Worm (Caenorhabditis elegans): ENCODE data around the gene lro-1.

The lro-1 gene

DNA sequence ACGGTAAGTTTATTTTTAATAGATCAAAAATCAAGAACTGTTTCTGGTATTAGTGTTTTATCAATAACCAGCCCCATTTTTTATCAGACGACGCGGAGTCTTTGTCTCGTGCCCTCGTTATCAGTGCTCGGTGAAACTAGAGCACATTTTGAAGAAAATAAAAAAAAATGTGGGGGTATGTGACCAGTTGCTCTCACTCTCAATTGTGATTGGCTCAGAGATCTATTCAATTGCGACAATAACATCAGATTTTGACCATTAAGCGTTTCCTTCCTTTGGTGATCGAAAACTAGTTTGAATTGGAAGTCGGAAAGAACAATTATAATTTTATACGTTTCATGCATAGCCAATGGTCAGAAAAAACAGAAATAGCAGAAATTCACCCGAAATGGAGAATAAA lies 15.5 kb upstream of the lro-1 start:
- TF ChIP-seq ceh-83 (GFP tag; optimal IDR thresholded peaks at IDR 0.05) (no peak), sem-2 (GFP tag; optimal IDR thresholded peaks at IDR 0.05) (no peak), bed-3 (GFP tag; optimal IDR thresholded peaks at IDR 0.05) (no peak), drap-1 (GFP tag; optimal IDR thresholded peaks at IDR 0.05) (no peak), lsy-2 (tag; optimal IDR thresholded peaks at IDR 0.05) (no peak), sptf-1 (tag; optimal IDR thresholded peaks at IDR 0.05) (no peak), nhr-28 (tag; optimal IDR thresholded peaks at IDR 0.05) (no peak), ceh-43 (GFP tag; optimal IDR thresholded peaks at IDR 0.05) (no peak), hlh-1 (tag; optimal IDR thresholded peaks at IDR 0.05) (no peak), nhr-12 (tag; optimal IDR thresholded peaks at IDR 0.05) (no peak), ces-1 (GFP tag; optimal IDR thresholded peaks at IDR 0.05) (no peak), elt-1 (tag; optimal IDR thresholded peaks at IDR 0.05; ENCODE audit: borderline replicate concordance, insufficient read depth) (no peak), nhr-76 (tag; optimal IDR thresholded peaks at IDR 0.05) (no peak), mep-1 (tag; optimal IDR thresholded peaks at IDR 0.05) (no peak), cnd-1 (tag; optimal IDR thresholded peaks at IDR 0.05) (no peak)

DNA sequence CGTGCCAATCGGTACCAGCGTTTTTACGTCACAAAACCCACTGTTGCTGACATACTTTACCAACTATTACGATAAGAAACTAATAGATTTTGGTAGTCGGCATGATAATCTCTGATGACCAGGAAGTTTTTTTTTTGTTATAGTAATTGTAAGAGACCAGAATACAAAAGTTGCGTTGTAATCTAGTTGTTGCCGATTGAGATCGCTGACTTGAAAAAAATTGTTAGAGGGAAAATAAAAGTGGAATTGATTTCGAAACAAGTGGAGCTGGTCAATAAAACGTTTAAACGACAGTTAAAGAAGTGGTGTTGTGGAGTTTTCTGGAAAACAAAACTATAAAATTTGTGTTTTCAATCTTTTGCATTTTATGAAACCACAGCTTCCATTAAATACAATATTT lies 14.9 kb upstream of the lro-1 start:
- TF ChIP-seq mls-2 (tag; optimal IDR thresholded peaks at IDR 0.05) (no peak), blmp-1 (tag; optimal IDR thresholded peaks at IDR 0.05) (no peak), ces-1 (GFP tag; optimal IDR thresholded peaks at IDR 0.05) (no peak), unc-39 (tag; optimal IDR thresholded peaks at IDR 0.05) (no peak), pha-4 (tag; optimal IDR thresholded peaks at IDR 0.05) (no peak), lin-13 (tag; optimal IDR thresholded peaks at IDR 0.05) (no peak), ham-2 (GFP tag; optimal IDR thresholded peaks at IDR 0.05) (no peak), snpc-4 (tag; optimal IDR thresholded peaks at IDR 0.05) (no peak), mep-1 (tag; optimal IDR thresholded peaks at IDR 0.05) (no peak), nhr-28 (tag; optimal IDR thresholded peaks at IDR 0.05) (no peak), lin-32 (GFP tag; optimal IDR thresholded peaks at IDR 0.05) (no peak), ztf-11 (tag; optimal IDR thresholded peaks at IDR 0.05) (no peak), sem-2 (GFP tag; optimal IDR thresholded peaks at IDR 0.05) (no peak), lsy-2 (tag; optimal IDR thresholded peaks at IDR 0.05) (no peak), M03D4.4 (tag; optimal IDR thresholded peaks at IDR 0.05) (no peak), mab-5 (tag; optimal IDR thresholded peaks at IDR 0.05) (no peak), nhr-237 (tag; optimal IDR thresholded peaks at IDR 0.05) (no peak)

DNA sequence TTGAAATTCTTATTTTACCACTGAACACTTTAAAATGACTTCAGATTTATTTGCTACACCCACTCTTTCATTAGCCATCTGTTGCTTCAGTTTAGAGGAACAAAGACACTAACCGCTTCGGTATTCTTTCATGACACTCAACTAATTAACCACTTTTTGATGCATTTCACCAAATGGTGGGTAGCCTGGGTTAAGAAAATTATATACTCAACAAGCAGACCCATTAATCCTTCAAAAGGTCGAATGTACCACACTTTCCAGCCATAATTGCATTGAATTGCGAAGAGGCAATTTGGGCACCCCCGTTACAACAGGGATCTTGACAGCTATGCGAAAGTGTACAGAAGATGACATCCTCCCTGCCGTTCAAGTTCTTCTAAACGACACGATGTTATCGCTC lies 13.5 kb upstream of the lro-1 start:
- no peak for TF ChIP-seq blmp-1 (tag; optimal IDR thresholded peaks at IDR 0.05)
- no peak for TF ChIP-seq bed-3 (GFP tag; optimal IDR thresholded peaks at IDR 0.05)
- peak; percentile 53 for TF ChIP-seq ces-1 (GFP tag; optimal IDR thresholded peaks at IDR 0.05)
- TF ChIP-seq sptf-1 (tag; optimal IDR thresholded peaks at IDR 0.05) = peak; percentile 12
- TF ChIP-seq unc-62 (GFP tag; optimal IDR thresholded peaks at IDR 0.05) = no peak
- no peak for TF ChIP-seq zip-8 (tag; optimal IDR thresholded peaks at IDR 0.05)
- peak; percentile 61 for TF ChIP-seq lin-32 (GFP tag; optimal IDR thresholded peaks at IDR 0.05)
- peak; percentile 67 for TF ChIP-seq cnd-1 (tag; optimal IDR thresholded peaks at IDR 0.05)
- TF ChIP-seq ceh-43 (GFP tag; optimal IDR thresholded peaks at IDR 0.05) = peak; percentile 62
- TF ChIP-seq nhr-12 (tag; optimal IDR thresholded peaks at IDR 0.05) = no peak
- TF ChIP-seq nhr-76 (tag; optimal IDR thresholded peaks at IDR 0.05) = no peak
- no peak for TF ChIP-seq sem-2 (GFP tag; optimal IDR thresholded peaks at IDR 0.05)
- TF ChIP-seq elt-1 (tag; optimal IDR thresholded peaks at IDR 0.05; ENCODE audit: borderline replicate concordance, insufficient read depth) = no peak
- no peak for TF ChIP-seq lin-13 (tag; optimal IDR thresholded peaks at IDR 0.05)
- no peak for TF ChIP-seq snpc-4 (tag; optimal IDR thresholded peaks at IDR 0.05)
- TF ChIP-seq mls-2 (tag; optimal IDR thresholded peaks at IDR 0.05) = no peak
- peak; percentile 42 for TF ChIP-seq nhr-2 (tag; optimal IDR thresholded peaks at IDR 0.05)
- no peak for TF ChIP-seq ceh-39 (tag; optimal IDR thresholded peaks at IDR 0.05)

DNA sequence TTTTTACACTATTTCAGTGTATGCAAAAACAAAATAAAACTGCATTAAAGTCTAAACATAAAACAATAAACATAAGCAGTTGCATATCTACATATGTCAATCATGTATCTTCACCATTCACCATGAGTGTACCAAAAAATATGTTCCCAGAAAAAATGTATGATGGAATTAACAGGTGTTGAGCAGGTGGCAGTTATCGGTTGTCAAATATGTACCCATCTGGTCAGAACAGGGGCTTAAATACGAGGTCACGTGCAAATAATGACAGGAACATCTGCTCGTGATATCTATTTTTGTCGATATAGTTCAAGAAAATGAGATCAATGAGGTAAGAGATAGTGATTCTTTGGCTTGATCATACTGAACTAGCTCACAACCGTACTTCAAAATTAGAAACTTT lies 12.8 kb upstream of the lro-1 start:
- TF ChIP-seq nhr-12 (tag; optimal IDR thresholded peaks at IDR 0.05) = no peak
- peak; percentile 87 for TF ChIP-seq nhr-2 (tag; optimal IDR thresholded peaks at IDR 0.05)
- no peak for TF ChIP-seq elt-1 (tag; optimal IDR thresholded peaks at IDR 0.05; ENCODE audit: borderline replicate concordance, insufficient read depth)
- no peak for TF ChIP-seq sem-2 (GFP tag; optimal IDR thresholded peaks at IDR 0.05)
- peak; percentile 55 for TF ChIP-seq hlh-1 (tag; optimal IDR thresholded peaks at IDR 0.05)
- TF ChIP-seq mab-5 (tag; optimal IDR thresholded peaks at IDR 0.05) = no peak
- no peak for TF ChIP-seq ceh-43 (GFP tag; optimal IDR thresholded peaks at IDR 0.05)
- TF ChIP-seq cnd-1 (tag; optimal IDR thresholded peaks at IDR 0.05) = peak; percentile 93
- no peak for TF ChIP-seq nhr-237 (tag; optimal IDR thresholded peaks at IDR 0.05)
- TF ChIP-seq zip-8 (tag; optimal IDR thresholded peaks at IDR 0.05) = no peak
- TF ChIP-seq ham-2 (GFP tag; optimal IDR thresholded peaks at IDR 0.05) = no peak
- peak; percentile 57 for TF ChIP-seq unc-62 (GFP tag; optimal IDR thresholded peaks at IDR 0.05)
- no peak for TF ChIP-seq elt-3 (tag; optimal IDR thresholded peaks at IDR 0.05)
- TF ChIP-seq lin-32 (GFP tag; optimal IDR thresholded peaks at IDR 0.05) = peak; percentile 99
- no peak for TF ChIP-seq lsy-2 (tag; optimal IDR thresholded peaks at IDR 0.05)
- peak; percentile 23 for TF ChIP-seq ceh-39 (tag; optimal IDR thresholded peaks at IDR 0.05)
- no peak for TF ChIP-seq lin-13 (tag; optimal IDR thresholded peaks at IDR 0.05)
